Fruit fly (Drosophila melanogaster): ENCODE results near the gene CG9663.
A peak's percentile ranks its signal among the peaks of the same experiment; 100 is the strongest.

Gene CG9663

DNA sequence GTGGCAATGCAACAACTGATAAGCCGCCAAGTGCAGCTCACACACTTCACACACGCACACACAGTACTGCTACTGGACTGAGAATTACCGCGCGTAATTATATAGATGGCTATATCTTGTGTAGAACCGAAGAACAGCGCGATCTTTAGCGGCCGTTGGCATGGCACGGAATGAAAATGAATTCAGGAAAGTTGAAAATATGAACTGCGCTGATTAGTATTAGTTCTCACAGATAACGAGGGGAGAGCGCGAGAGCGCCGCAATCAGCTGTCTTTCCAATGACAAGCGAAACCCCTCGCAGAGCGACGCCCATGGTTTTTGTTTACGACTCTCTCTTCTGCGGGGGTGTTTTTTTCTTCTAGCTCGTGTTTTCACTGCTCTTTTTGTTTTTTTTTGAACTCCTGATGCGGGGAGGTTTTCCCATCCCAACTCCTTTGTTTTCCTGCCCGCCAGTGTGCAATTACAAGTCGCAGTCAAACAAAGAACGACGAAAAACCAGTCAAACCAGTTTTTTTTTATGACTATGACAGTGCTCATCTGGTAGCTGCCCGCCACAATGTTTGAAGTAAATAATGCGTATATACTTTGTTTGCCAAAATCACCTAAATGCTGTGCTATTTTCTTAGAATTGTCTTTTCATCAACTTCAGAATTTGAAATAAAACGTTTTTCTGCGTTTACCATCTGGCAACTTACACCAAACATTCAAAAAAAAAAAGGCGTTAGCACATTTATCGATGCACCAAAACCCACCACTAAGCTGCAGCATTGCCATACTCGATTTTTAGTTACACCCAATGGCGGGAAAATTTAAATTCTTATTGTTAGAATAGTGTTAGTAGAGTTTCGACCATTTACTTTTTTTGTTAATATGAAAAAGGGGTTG lies at the start of gene CG9663:
Gene CG9663, minus strand, starts transcription at position 173 of the 885 bp plus-strand sequence.
- TF ChIP-seq CG8478 (optimal IDR thresholded peaks at IDR 0.05) = no peak
- TF ChIP-seq CTCF (optimal IDR thresholded peaks at IDR 0.05) = peak in 1 of 2 experiments; percentile 29

DNA sequence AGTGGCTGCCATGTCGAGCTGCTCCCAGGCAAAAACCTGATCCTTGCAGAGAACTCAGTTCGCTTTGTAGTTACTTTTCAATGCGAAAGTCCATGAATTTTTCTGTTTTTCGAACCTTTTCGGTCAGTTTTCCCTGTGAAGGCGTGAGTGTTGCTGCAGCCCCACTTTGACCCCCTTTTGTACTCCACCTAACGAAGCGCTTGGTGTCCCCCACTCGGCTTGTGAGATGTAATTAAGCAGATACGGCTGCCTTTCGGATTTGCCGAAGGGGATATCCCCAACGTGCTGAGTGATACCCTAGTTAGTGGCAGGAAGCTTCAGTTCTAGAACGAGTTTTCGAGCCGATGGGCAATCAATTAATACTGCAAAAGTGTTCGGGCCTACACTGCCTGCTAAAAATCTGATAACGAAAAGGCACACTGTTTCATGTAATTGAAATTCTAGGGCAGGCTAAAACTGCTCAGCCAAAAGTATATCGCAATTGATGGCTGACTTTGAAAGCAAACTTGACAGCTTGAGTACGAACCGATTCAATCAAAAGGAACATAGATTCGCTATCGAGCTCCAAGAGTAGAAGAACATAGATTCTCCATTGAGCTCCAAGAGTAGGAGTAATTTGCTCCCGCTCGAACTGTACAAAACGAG lies 48.8 kb upstream of the CG9663 start:
- TF ChIP-seq CG8478 (optimal IDR thresholded peaks at IDR 0.05) = no peak
- no peak for TF ChIP-seq CTCF (optimal IDR thresholded peaks at IDR 0.05)

DNA sequence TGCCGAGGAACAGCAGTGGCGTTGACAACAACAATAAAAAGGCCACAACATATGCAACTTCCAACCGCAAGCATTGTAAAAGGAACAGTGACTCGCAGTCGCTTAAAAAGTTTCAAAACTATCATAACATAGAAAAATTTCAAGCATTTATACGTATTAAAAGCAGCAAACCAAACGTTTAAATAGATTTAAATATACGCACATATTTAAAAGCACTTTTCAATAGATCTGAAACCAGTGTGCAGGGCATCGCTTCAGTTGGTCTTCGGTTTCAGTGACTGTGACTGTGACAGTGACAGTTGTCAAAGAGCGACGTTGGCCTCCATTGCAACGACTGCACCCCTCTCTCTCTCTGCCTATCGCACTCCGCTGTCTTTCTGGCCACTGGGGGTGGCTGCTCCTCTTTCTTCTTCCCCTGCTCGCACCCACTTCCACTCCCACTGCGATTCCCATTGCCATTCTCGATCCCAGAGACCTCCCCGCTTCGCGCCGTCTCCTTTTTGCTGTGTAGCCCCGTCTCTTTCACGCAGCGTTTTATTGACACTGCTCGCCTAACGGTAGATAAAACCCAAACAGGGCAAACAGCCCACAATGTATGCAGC lies 45.3 kb upstream of the CG9663 start:
- TF ChIP-seq CTCF (optimal IDR thresholded peaks at IDR 0.05) = no peak
- no peak for TF ChIP-seq CG8478 (optimal IDR thresholded peaks at IDR 0.05)

DNA sequence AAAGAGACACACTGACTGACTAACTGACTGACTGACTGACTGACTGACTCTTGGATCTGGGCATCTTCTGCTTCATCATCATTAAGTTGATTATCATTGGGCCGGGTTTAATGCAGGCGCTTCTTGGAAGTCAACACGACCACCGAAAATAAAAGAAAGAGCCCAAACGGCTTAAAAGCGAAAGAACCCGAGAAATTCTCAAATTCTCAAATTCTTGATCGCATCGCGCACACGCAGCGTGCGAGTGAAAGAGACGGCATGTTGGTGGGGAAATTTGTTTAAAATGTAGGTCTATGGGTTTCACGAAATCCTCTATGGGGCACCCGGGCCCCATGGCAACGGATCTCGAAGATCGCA lies 43.5 kb upstream of the CG9663 start:
- no peak for TF ChIP-seq CG8478 (optimal IDR thresholded peaks at IDR 0.05)
- no peak for TF ChIP-seq CTCF (optimal IDR thresholded peaks at IDR 0.05)

DNA sequence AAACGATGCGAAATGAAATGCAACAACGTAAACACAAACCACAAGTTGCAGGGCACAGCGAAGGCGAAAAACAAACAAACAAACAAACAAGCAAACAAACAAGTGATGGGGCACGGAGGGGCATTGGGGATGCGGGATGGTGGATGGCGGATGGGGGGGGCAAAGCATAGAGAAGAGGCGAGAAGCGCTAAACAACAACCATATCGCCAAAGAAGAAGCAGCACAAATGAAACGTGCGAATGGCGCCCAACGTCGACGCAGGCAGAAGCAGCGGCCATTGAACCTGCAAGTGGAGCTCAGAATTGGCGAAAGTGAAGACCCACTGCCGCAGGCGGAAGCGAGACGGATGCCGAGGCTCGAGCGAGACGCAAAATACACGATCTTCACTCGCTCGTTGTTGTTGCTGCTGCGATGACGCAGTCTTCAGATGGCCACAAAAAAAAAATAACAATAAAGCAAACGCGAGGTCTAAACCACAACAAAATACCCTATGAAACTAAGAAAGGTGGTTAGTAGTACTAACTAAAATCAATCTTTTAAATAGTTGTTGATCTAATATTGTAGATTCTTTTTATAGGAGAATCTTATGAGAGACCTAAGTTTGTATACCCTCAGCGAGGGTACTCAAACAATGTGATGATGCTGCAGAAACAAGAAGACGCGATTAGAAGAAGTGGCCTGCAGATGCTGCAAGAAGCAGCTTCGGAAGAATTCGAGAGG lies 43.0 kb upstream of the CG9663 start:
- TF ChIP-seq CTCF (optimal IDR thresholded peaks at IDR 0.05) (no peak), CG8478 (optimal IDR thresholded peaks at IDR 0.05) (no peak)

DNA sequence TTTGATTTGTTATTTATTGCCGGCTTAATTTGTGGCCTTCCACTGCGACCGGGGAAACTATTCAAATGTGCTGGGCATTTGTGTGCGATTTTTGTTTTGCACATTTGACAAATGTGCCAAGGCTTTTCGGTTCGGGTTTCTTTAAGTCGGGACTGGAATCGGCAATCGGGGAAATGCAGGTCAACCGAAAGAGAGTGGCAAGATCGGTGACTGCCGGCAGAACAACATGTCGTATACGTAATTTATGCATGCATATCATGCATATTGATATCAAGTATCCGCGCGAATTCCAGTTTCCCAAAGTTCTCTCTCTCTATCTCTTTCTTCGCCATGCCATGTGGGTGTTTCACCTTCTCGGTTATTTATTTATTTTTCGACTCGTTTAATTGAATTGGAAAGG lies 39.4 kb upstream of the CG9663 start:
- no peak for TF ChIP-seq CTCF (optimal IDR thresholded peaks at IDR 0.05)
- TF ChIP-seq CG8478 (optimal IDR thresholded peaks at IDR 0.05) = no peak

DNA sequence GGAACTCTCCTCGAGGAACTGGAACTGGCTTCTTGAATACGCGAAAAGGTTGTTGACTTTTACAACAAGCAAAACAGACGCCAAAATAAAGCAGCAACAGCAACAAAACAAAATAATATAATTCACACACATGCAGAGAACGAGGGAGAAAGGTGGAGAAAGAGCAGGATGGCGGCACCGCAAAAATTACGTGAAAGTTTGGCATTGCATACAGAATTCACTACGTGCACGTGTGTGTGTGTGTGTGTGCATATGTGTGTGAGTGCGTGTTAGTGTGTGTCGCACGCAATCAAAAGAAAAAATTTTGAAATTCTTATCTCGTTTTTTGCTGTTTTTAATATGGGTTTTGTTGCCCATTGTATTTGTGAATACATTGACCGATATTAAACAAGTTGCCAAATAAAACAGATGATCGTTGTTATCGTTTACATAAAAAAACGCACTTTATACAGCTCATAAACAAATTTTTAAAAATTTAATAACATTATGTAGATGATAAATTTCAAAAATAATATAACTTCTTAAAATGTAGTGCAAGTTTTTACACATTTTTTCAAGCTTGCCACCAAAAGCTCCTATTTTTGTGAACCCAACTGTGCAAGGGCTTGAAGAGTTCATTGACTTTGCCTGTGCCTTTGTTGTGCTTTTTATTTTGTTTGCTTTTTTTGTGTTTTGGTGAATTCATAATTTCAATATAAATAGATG lies 38.5 kb upstream of the CG9663 start:
- TF ChIP-seq CG8478 (optimal IDR thresholded peaks at IDR 0.05) = no peak
- no peak for TF ChIP-seq CTCF (optimal IDR thresholded peaks at IDR 0.05)

DNA sequence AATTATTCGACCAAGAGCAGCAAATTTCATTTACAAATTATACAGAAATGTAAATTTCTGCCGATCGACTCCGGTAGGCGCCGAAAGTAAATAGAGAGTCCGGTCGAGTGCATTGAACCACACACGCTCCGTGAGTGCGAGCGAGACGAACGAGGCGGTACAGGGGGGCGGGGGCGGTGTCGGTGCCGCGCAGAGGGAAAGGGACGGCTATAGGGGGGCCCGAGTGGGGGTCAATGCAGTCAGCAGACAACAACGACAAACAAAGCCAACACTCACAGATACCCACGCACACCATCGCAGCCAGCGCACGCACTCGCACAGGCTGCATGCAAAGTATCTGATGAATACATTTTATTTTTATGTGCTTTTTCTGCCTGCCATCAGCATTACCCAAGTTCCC lies 36.5 kb upstream of the CG9663 start:
- TF ChIP-seq CTCF (optimal IDR thresholded peaks at IDR 0.05) (no peak), CG8478 (optimal IDR thresholded peaks at IDR 0.05) (no peak)

DNA sequence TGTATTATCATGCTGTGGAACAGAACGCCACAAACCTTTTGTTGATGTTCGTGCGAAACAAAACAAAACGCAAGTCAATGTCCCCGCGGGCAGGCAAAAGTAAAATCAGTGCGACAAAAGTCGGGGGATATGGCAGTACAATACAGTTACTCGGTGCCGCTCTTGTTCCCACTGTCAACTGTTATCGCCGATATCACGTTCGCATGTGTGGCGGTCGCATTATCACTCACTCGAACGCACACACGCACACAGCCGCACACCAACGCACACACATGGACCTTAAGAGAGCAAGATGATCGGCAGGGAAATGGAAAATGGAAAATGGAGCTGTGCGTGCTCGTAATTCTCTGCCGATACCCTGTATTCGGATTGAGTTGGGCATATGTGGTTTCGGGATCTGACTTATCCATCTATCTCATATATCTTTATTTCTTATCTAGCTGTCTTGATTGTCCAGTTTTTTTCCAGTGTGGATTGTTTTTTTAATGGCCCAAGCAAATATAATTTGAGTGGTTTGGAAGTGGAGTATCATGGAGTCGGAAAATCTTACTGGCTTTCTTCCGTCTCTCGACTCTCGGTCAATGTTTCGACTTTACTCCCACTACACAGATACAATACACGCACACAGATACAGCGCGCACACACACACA lies 35.8 kb upstream of the CG9663 start:
- TF ChIP-seq CG8478 (optimal IDR thresholded peaks at IDR 0.05) = no peak

DNA sequence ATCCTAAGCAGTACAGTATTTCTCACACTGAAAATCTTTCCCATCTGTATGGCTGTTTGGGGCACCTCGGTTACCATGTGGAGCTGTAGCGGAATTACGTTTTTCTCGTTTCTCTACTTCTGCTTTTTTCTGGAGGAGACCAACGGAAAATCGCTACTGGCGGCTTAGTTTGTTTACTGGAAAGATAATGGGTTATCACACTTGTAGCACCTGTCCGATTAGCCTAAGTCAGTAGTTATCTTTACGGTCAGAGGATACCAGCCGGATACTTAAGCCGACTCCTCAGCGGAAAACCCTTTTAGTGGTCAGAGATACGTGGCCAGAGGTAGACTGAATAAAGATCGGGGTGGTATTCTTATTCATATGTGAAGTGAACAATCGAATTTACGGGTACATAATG lies 29.6 kb upstream of the CG9663 start, which contains the start of gene CG15408:
Gene CG15408, plus strand, starts transcription at position 301 of the 400 bp plus-strand sequence.
- TF ChIP-seq CTCF (optimal IDR thresholded peaks at IDR 0.05) = no peak
- TF ChIP-seq CG8478 (optimal IDR thresholded peaks at IDR 0.05) = no peak

DNA sequence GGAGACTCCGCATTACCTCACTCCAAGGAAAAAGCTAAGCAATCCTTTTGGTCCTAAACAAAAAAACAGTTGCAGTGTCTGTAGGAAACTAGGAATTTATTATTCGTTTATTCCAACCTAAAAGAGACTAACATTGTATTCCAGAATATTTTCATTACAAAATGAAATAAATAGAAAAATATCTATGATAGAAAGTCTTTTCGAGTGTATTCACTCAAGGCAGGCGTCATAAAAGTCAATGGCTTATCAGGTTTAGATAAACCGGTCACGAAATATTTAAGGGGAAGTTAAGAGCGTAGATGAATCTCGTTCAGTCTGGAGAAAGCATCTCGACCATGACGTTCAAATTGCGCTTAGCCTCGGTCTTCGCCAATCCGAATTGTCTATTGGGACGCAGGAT lies 27.7 kb upstream of the CG9663 start, which contains the start of gene CG3285:
Gene CG3285, plus strand, starts transcription at position 301 of the 400 bp plus-strand sequence.
- TF ChIP-seq CG8478 (optimal IDR thresholded peaks at IDR 0.05) (no peak), CTCF (optimal IDR thresholded peaks at IDR 0.05) (no peak)

DNA sequence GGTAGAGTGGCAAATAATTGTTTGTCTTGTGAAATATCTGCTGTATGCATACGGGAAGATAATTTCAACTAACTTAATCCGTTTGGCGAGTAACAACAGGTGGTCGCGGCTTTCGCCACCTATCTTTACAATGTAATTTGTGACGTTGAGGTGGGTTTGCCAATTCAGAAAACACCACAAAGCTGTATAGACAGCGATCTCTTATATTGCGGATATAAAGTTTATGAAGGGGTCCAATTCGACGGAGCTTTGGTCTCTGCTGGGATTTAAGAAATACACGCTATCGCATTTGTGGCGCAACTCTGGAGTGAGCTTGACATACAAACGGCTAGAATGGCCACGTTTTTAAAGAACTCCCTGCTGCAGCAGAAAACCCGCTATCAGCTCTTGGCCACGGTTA lies 24.7 kb upstream of the CG9663 start, which contains the start of gene CG33282:
Gene CG33282, plus strand, starts transcription at position 301 of the 400 bp plus-strand sequence.
- TF ChIP-seq CG8478 (optimal IDR thresholded peaks at IDR 0.05) = no peak

DNA sequence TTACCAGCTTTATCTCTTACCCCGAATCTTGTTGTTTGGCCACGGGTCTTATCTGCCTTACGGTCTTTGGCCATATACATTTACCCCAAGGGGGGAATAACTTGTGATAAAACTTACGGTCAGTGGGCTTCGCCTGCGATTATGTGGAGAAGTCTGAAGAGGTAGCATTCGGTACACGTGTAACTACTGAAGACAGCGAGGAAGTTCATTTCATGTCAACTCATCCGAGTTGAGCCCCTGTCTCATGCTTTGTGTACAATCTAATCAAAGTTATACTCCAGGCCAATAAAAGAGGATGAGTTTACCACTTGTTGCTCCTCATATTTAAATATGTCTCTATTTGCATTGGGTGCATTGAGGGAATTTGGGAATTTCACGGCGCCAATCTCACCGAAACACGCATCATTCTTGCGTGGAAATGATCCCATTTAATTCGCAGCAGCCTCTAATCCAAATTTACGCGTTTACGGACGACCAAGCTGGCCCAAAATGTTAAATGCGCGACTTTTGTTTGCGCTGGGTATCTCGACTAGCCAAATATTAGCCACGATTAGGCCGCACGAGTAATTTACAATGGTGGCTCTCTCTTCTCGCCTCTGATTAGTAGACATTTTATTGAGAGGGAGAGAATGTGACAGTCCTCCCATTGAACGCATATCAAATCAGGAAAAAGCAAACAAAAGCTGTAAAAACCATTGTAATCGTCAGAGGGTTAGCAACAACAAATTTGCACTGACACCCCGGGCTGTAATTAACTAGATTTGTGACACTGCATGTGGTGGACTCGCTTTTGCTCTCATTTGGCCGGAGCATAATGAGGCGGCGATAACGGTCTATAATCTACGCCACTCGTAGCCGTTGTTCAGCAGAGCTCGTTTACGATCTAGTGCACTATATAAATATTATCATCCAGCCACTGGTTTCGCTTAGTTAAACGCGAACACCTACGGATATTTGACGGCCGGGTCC lies 20.7 kb upstream of the CG9663 start, which contains the start of gene CG33281:
Gene CG33281, plus strand, starts transcription at position 919 of the 969 bp plus-strand sequence.
- no peak for TF ChIP-seq CTCF (optimal IDR thresholded peaks at IDR 0.05)

Data from S2 (cell line).